Worm (Caenorhabditis elegans) whole organism, mixed stage, embryonic: Measurements from ENCODE around the gene F41E6.12.

Source experiments
- M03D4.4 ChIP-seq: sonication (generic microtip); optimal IDR thresholded peaks from 2 replicates; lab custom pipeline; 2017; ENCODE audit warnings: mild to moderate bottlenecking, missing genetic modification characterization, missing compliant biosample characterization
- blmp-1 ChIP-seq: fragments of 150-350 bp; optimal IDR thresholded peaks from 2 replicates; lab custom pipeline; 2014; ENCODE audit warnings: missing biosample characterization, missing genetic modification characterization
- ceh-39 ChIP-seq: fragments of 150-350 bp; optimal IDR thresholded peaks from 2 replicates; lab custom pipeline; 2014; ENCODE audit warnings: missing biosample characterization, missing genetic modification characterization
- ceh-43 ChIP-seq: fragments of 200-800 bp; sonication (Bioruptor generic); optimal IDR thresholded peaks from 2 replicates; lab custom pipeline; 2018; ENCODE audit warnings: mild to moderate bottlenecking, missing genetic modification characterization, moderate library complexity, missing compliant biosample characterization
- ces-1 ChIP-seq: fragments of 150-350 bp; optimal IDR thresholded peaks from 2 replicates; lab custom pipeline; 2014; ENCODE audit warnings: missing biosample characterization, missing genetic modification reagents, missing genetic modification characterization
- cnd-1 ChIP-seq: fragments of 200-800 bp; sonication (Bioruptor generic); optimal IDR thresholded peaks from 2 replicates; lab custom pipeline; 2018; ENCODE audit warnings: mild to moderate bottlenecking, missing genetic modification characterization, missing compliant biosample characterization
- elt-3 ChIP-seq: fragments of 150-350 bp; optimal IDR thresholded peaks from 2 replicates; lab custom pipeline; 2014; ENCODE audit warnings: missing biosample characterization, missing genetic modification characterization
- flh-1 ChIP-seq: fragments of 200-800 bp; sonication (Bioruptor generic); optimal IDR thresholded peaks from 2 replicates; lab custom pipeline; 2018; ENCODE audit warnings: mild to moderate bottlenecking, missing genetic modification characterization, moderate library complexity, missing compliant biosample characterization
- ham-2 ChIP-seq: fragments of 200-800 bp; sonication (Bioruptor generic); optimal IDR thresholded peaks from 2 replicates; lab custom pipeline; 2018; ENCODE audit warnings: mild to moderate bottlenecking, missing genetic modification characterization, missing compliant biosample characterization
- hlh-1 ChIP-seq: fragments of 150-350 bp; optimal IDR thresholded peaks from 2 replicates; lab custom pipeline; 2014; ENCODE audit warnings: missing biosample characterization, missing genetic modification reagents, missing genetic modification characterization
- lin-32 ChIP-seq: fragments of 200-800 bp; sonication (Bioruptor generic); optimal IDR thresholded peaks from 2 replicates; lab custom pipeline; 2018; ENCODE audit warnings: mild to moderate bottlenecking, missing genetic modification characterization, missing compliant biosample characterization
- lsy-2 ChIP-seq: fragments of 150-350 bp; optimal IDR thresholded peaks from 2 replicates; lab custom pipeline; 2014; ENCODE audit warnings: missing biosample characterization, missing genetic modification characterization
- mab-5 ChIP-seq: fragments of 150-350 bp; optimal IDR thresholded peaks from 2 replicates; lab custom pipeline; 2014; ENCODE audit warnings: missing biosample characterization, missing genetic modification characterization
- mep-1 ChIP-seq: fragments of 150-350 bp; optimal IDR thresholded peaks from 2 replicates; lab custom pipeline; 2017; ENCODE audit warnings: missing biosample characterization, missing genetic modification reagents, missing genetic modification characterization, inconsistent platforms
- mls-2 ChIP-seq: sonication (generic microtip); optimal IDR thresholded peaks from 2 replicates; lab custom pipeline; 2016; ENCODE audit warnings: mild to moderate bottlenecking, missing genetic modification characterization, moderate library complexity, missing compliant biosample characterization
- nhr-12 ChIP-seq: fragments of 150-350 bp; optimal IDR thresholded peaks from 2 replicates; lab custom pipeline; 2014; ENCODE audit warnings: missing biosample characterization, missing genetic modification characterization
- nhr-2 ChIP-seq: fragments of 150-350 bp; optimal IDR thresholded peaks from 2 replicates; lab custom pipeline; 2014; ENCODE audit warnings: missing biosample characterization, missing genetic modification characterization
- nhr-237 ChIP-seq: fragments of 150-350 bp; optimal IDR thresholded peaks from 2 replicates; lab custom pipeline; 2014; ENCODE audit warnings: missing biosample characterization, missing genetic modification characterization
- nhr-28 ChIP-seq: fragments of 150-350 bp; optimal IDR thresholded peaks from 2 replicates; lab custom pipeline; 2014; ENCODE audit warnings: missing biosample characterization, missing genetic modification characterization
- nhr-76 ChIP-seq: sonication (generic microtip); optimal IDR thresholded peaks from 2 replicates; lab custom pipeline; 2017; ENCODE audit warnings: missing biosample characterization, missing genetic modification characterization
- pha-4 ChIP-seq: fragments of 150-350 bp; optimal IDR thresholded peaks from 2 replicates; lab custom pipeline; 2018; ENCODE audit warnings: missing biosample characterization, missing genetic modification reagents, missing genetic modification characterization
- sem-2 ChIP-seq: fragments of 200-800 bp; sonication (Bioruptor generic); optimal IDR thresholded peaks from 2 replicates; lab custom pipeline; 2018; ENCODE audit warnings: mild to moderate bottlenecking, missing genetic modification characterization, missing compliant biosample characterization
- tbx-8 ChIP-seq: fragments of 200-800 bp; sonication (Bioruptor generic); optimal IDR thresholded peaks from 2 replicates; lab custom pipeline; 2018; ENCODE audit warnings: mild to moderate bottlenecking, missing genetic modification characterization, moderate library complexity, missing compliant biosample characterization
- unc-120 ChIP-seq: sonication (generic microtip); optimal IDR thresholded peaks from 2 replicates; lab custom pipeline; 2017; ENCODE audit warnings: missing genetic modification characterization, missing compliant biosample characterization; ENCODE audit not compliant: poor library complexity, severe bottlenecking
- unc-39 ChIP-seq: fragments of 150-350 bp; optimal IDR thresholded peaks from 2 replicates; lab custom pipeline; 2014; ENCODE audit warnings: missing biosample characterization, missing genetic modification characterization
- unc-62 ChIP-seq: fragments of 150-350 bp; optimal IDR thresholded peaks from 2 replicates; lab custom pipeline; 2014; ENCODE audit warnings: missing biosample characterization, missing genetic modification reagents, missing genetic modification characterization
- zip-8 ChIP-seq: fragments of 150-350 bp; optimal IDR thresholded peaks from 2 replicates; lab custom pipeline; 2014; ENCODE audit warnings: missing biosample characterization, missing genetic modification characterization
- ztf-11 ChIP-seq: fragments of 150-350 bp; optimal IDR thresholded peaks from 2 replicates; lab custom pipeline; 2014; ENCODE audit warnings: missing biosample characterization, missing genetic modification characterization

Gene F41E6.12

DNA sequence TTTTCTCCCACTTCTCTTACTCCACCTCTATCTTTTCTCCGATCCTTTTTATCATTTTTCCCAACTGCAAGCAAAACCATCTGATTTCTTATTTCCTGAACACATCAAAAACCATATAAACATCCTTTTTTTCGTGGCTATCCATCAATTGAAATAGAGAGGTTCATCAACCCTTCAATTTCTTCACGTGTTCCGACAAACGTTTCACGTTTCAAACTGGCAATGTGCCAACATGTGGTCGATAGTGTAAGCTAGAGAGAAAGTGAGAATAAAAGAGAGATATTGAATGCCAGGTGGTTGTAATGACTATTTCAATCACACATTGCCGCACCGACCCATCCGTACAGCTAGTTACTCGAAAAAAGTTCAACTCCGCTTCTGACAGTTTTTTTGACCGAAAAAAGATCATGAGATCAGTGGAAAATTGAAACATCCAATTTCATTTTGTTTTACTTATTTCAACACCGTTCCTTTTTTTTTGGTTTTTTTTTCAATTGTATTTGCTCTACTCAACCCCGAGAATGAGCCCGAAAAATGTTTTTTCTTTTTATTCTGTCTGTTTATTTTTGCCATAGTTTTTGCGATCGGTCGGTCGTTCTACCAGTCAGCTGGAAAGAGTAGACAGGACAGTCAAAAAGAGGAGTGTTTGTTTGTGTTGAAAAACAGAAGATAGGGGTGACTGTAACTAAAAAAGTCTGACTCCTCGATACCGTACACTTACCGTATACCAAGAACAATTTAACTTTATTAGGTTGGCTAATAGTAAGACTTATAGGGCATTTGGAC lies 29.8 kb upstream of the F41E6.12 start:
- TF ChIP-seq unc-120 (tag; lab: Kevin White, UChicago) (peak; percentile 55), lsy-2 (tag; lab: Kevin White, UChicago) (no peak), nhr-2 (tag; lab: Kevin White, UChicago) (no peak), unc-62 (GFP tag; lab: Kevin White, UChicago) (peak; percentile 70), hlh-1 (peak; percentile 96)

DNA sequence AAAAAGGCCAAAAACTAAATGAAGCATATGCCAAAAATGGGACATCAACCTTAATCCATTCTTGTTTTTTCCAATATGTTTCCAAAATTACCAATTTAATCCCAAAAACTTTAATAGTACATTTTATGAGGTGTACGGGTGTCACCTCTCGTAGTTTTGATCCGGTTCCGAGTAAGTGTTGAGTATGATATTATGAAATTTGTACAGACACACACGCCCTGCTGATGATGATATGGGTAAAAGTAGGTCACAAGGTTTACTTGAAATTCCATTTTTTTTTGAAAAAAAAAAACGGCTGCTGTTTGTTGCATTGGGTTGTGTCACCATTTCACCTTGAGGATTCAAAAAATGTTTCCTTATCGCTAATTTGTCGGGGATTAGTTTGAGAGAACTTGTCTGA lies 29.0 kb upstream of the F41E6.12 start:
- TF ChIP-seq mls-2 (tag; lab: Kevin White, UChicago) = no peak
- no peak for TF ChIP-seq flh-1 (GFP tag; lab: Kevin White, UChicago)
- no peak for TF ChIP-seq pha-4 (tag; lab: Kevin White, UChicago)
- no peak for TF ChIP-seq mab-5 (tag; lab: Kevin White, UChicago)
- TF ChIP-seq tbx-8 (GFP tag; lab: Kevin White, UChicago) = no peak
- no peak for TF ChIP-seq zip-8
- no peak for TF ChIP-seq unc-39 (tag; lab: Kevin White, UChicago)
- no peak for TF ChIP-seq nhr-2 (tag; lab: Kevin White, UChicago)
- no peak for TF ChIP-seq nhr-76
- TF ChIP-seq sem-2 = no peak
- TF ChIP-seq ces-1 = no peak

DNA sequence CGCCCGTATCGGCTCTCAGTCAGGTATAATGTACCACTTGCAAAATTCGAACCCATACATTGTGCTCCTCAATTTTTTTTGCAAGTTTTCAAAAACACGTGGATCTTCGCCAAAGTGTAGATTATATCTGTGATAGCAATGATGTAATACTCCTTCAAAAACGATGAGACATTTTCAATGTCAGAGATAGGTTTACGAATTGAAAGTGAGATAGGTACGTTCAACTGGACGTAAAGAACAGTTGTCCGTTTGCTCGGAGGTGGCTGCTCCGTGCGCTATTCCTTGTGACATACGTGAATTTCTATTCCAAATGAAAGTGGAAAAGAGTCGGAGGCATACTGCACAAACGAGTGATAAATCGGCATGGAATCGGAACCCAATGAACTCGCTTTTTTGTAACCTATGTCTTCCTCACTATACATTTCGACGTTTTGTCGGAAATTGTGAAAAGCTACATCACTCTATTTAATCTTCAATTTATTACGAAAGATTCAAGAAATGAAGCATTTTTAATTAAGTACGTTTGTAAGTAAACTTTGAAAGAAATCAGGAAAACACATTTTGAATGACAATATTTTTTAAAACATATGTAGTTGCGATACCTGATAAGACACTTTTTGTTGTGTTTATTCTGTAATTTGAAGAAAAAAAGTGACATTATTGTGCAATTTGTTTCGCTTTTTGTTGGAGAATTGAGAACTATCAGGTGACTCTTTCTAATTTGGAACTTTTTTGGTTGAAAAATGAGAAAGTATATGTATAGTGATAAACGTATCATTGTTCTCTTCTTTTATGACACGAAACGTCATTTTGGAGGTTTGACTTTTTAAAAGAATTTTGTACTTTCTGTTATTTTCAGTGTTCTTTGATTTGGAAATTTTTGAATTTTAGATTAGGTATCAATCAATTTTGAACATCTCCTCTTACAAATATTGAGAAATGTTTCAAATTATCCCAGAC lies 25.8 kb upstream of the F41E6.12 start:
- TF ChIP-seq mep-1 (no peak), nhr-12 (tag; lab: Kevin White, UChicago) (no peak), cnd-1 (tag; lab: Kevin White, UChicago) (no peak), lin-32 (no peak), elt-3 (tag; lab: Kevin White, UChicago) (no peak), ztf-11 (tag; lab: Kevin White, UChicago) (no peak), pha-4 (tag; lab: Kevin White, UChicago) (no peak), lsy-2 (tag; lab: Kevin White, UChicago) (no peak), ham-2 (GFP tag; lab: Kevin White, UChicago) (no peak), nhr-237 (tag; lab: Kevin White, UChicago) (no peak), ceh-43 (GFP tag; lab: Kevin White, UChicago) (no peak), ces-1 (no peak), unc-120 (tag; lab: Kevin White, UChicago) (peak; percentile 15), nhr-76 (no peak), blmp-1 (tag; lab: Kevin White, UChicago) (no peak), hlh-1 (peak; percentile 85), M03D4.4 (tag; lab: Kevin White, UChicago) (no peak), nhr-28 (tag; lab: Kevin White, UChicago) (no peak), tbx-8 (GFP tag; lab: Kevin White, UChicago) (no peak), unc-62 (GFP tag; lab: Kevin White, UChicago) (peak; percentile 62), flh-1 (GFP tag; lab: Kevin White, UChicago) (no peak), mls-2 (tag; lab: Kevin White, UChicago) (no peak), ceh-39 (no peak)

- peak; percentile 41 for TF ChIP-seq unc-62 (GFP tag; lab: Kevin White, UChicago)
- no peak for TF ChIP-seq hlh-1
These were observed 24.3 kb upstream of the F41E6.12 start for ce11 chrV:8653080-8653821.

DNA sequence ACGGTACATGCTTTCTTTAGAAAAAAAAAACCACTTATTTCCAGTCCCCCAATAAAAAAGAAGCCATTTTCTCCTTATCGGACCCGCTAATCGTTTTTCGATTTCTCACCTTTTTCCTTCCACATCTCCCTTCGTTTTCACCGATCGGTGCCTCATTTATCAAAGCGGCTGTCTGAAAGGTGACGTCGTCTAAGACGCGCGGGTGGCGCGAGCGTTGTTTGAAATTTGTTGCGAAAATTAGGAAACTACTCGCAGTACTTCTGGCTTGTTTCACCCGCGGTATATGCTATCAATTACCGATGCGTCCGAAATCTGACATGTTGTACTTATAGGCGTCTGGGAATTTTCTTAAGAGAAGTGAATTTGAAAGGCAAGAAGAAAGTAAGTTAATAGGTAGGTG lies 23.2 kb upstream of the F41E6.12 start:
- no peak for TF ChIP-seq unc-120 (tag; lab: Kevin White, UChicago)
- TF ChIP-seq cnd-1 (tag; lab: Kevin White, UChicago) = no peak
- TF ChIP-seq nhr-12 (tag; lab: Kevin White, UChicago) = no peak
- TF ChIP-seq nhr-28 (tag; lab: Kevin White, UChicago) = no peak
- no peak for TF ChIP-seq mls-2 (tag; lab: Kevin White, UChicago)
- no peak for TF ChIP-seq blmp-1 (tag; lab: Kevin White, UChicago)
- TF ChIP-seq mep-1 = no peak
- no peak for TF ChIP-seq M03D4.4 (tag; lab: Kevin White, UChicago)
- no peak for TF ChIP-seq nhr-237 (tag; lab: Kevin White, UChicago)
